Fruit fly (Drosophila melanogaster): ENCODE data around the gene CtsL4.

Gene CtsL4

DNA sequence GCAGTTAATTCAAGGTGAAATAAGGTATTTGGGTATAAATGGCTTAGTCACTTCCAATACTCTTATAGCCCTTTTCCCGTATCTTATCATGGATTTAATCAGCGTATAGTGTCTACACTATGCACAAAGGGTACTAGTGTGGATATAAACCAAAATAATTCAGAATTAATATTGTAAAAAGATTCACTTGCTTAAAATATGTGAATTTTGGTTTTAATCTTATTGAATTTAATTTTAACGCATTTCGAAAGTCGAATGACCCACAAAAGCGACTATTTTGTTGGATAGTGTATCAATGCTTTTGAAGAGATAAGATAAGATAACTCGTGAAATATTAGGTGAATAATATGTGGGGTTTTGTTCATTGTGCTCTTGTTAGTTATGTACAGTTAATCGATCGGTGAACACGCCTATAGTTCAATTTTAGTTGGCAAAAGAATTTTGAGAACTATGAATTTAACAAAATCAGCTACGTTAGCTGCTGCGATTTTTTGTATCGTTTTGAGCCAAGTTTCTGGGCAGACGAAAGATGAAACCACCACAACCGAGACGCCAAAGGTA is 25.6 kb upstream of the CtsL4 start, which contains the start of gene CG5096 (continued):
- no peak for TF ChIP-seq zen2 (GFP tag; IDR thresholded peaks at IDR 0.05; ENCODE audit: partially characterized antibody)
- peak; percentile 82 for TF ChIP-seq ash1 (GFP tag; optimal IDR thresholded peaks at IDR 0.05)
- peak; percentile 70 for TF ChIP-seq CG11723 (GFP tag; optimal IDR thresholded peaks at IDR 0.05)
- no peak for TF ChIP-seq Doc3 (GFP tag; IDR thresholded peaks at IDR 0.05; ENCODE audit: partially characterized antibody)
- TF ChIP-seq Awh (GFP tag; IDR thresholded peaks at IDR 0.05): peak; percentile 89
- peak; percentile 82; the same call in 1 of the 2 replicates for TF ChIP-seq ttk (GFP tag; IDR thresholded peaks at IDR 0.05)
- no peak for TF ChIP-seq prd (optimal IDR thresholded peaks at IDR 0.05)
- TF ChIP-seq prd (GFP tag; IDR thresholded peaks at IDR 0.05): peak; percentile 87
- peak; percentile 66 for TF ChIP-seq da (GFP tag; optimal IDR thresholded peaks at IDR 0.05)
- TF ChIP-seq stc (GFP tag; IDR thresholded peaks at IDR 0.05): peak; percentile 86
- TF ChIP-seq ab (GFP tag; optimal IDR thresholded peaks at IDR 0.05): no peak
- TF ChIP-seq run (tag; optimal IDR thresholded peaks at IDR 0.05): peak; percentile 83
- no peak for TF ChIP-seq CG8290 (GFP tag; optimal IDR thresholded peaks at IDR 0.05)
- peak in 1 of 2 experiments; percentile 92 for TF ChIP-seq CG8290 (tag; optimal IDR thresholded peaks at IDR 0.05)
- TF ChIP-seq Mes4 (GFP tag; optimal IDR thresholded peaks at IDR 0.05): peak; percentile 29
- TF ChIP-seq CG1603 (tag; optimal IDR thresholded peaks at IDR 0.05): peak; percentile 84
- TF ChIP-seq Hmx (GFP tag; optimal IDR thresholded peaks at IDR 0.05): peak; percentile 69
- peak; percentile 80 to 82 for TF ChIP-seq dpn (GFP tag; optimal IDR thresholded peaks at IDR 0.05)
- TF ChIP-seq CG3163 (GFP tag; optimal IDR thresholded peaks at IDR 0.05): peak; percentile 46
- TF ChIP-seq Scr (GFP tag; IDR thresholded peaks at IDR 0.05; ENCODE audit: partially characterized antibody): no peak
- TF ChIP-seq Asciz (GFP tag; optimal IDR thresholded peaks at IDR 0.05): peak; percentile 87
- TF ChIP-seq sqz (GFP tag; optimal IDR thresholded peaks at IDR 0.05): peak; percentile 61
- peak; percentile 75 for TF ChIP-seq trem (tag; optimal IDR thresholded peaks at IDR 0.05)
- TF ChIP-seq CG6813 (GFP tag; optimal IDR thresholded peaks at IDR 0.05): peak; percentile 87
- no peak for TF ChIP-seq Jarid2 (GFP tag; optimal IDR thresholded peaks at IDR 0.05)
- TF ChIP-seq nau (GFP tag; optimal IDR thresholded peaks at IDR 0.05): peak; percentile 84
- TF ChIP-seq CG1024 (GFP tag; IDR thresholded peaks at IDR 0.05): peak; percentile 70
- TF ChIP-seq CG17829 (tag; optimal IDR thresholded peaks at IDR 0.05): peak; percentile 88
- TF ChIP-seq CG8089 (GFP tag; optimal IDR thresholded peaks at IDR 0.05): peak; percentile 64
- peak; percentile 38 for TF ChIP-seq Sry-δ (GFP tag; optimal IDR thresholded peaks at IDR 0.05)
- TF ChIP-seq CG17912 (GFP tag; optimal IDR thresholded peaks at IDR 0.05): peak; percentile 43
- no peak for TF ChIP-seq cg (GFP tag; optimal IDR thresholded peaks at IDR 0.05)
- peak; percentile 74 for TF ChIP-seq E2f2 (GFP tag; IDR thresholded peaks at IDR 0.05)
- no peak for TF ChIP-seq pfk (GFP tag; optimal IDR thresholded peaks at IDR 0.05)
- TF ChIP-seq CG13894 (tag; optimal IDR thresholded peaks at IDR 0.05): peak; percentile 96
- no peak for TF ChIP-seq hkb (optimal IDR thresholded peaks at IDR 0.05)
- peak; percentile 96 for TF ChIP-seq hkb (GFP tag; IDR thresholded peaks at IDR 0.05)
- TF ChIP-seq h (optimal IDR thresholded peaks at IDR 0.05): no peak
- peak; percentile 67 for TF ChIP-seq CG1647 (GFP tag; optimal IDR thresholded peaks at IDR 0.05)
- peak; percentile 77 for TF ChIP-seq ERR (GFP tag; optimal IDR thresholded peaks at IDR 0.05)
- peak; percentile 47 for TF ChIP-seq CG2202 (tag; optimal IDR thresholded peaks at IDR 0.05)
- TF ChIP-seq NFAT (GFP tag; IDR thresholded peaks at IDR 0.05): no peak; the same call in 1 of the 2 replicates
- TF ChIP-seq sens (GFP tag): peak; percentile 92
- peak; percentile 89 for TF ChIP-seq Ada2b (GFP tag; IDR thresholded peaks at IDR 0.05)
- peak in 1 of 2 experiments; percentile 78 for TF ChIP-seq eve (GFP tag; optimal IDR thresholded peaks at IDR 0.05)
- TF ChIP-seq Atf6 (GFP tag; IDR thresholded peaks at IDR 0.05): peak; percentile 95
- TF ChIP-seq tx (GFP tag; optimal IDR thresholded peaks at IDR 0.05): peak; percentile 65
- peak; percentile 67 for TF ChIP-seq kah (GFP tag; optimal IDR thresholded peaks at IDR 0.05)
- no peak for TF ChIP-seq Lpt (GFP tag; optimal IDR thresholded peaks at IDR 0.05)
- peak; percentile 55; the same call in 1 of the 2 replicates for TF ChIP-seq ham (GFP tag; IDR thresholded peaks at IDR 0.05)
- TF ChIP-seq CG10979 (tag; optimal IDR thresholded peaks at IDR 0.05): peak; percentile 80
- TF ChIP-seq CG4282 (GFP tag; optimal IDR thresholded peaks at IDR 0.05): peak; percentile 2
